Fruit fly (Drosophila melanogaster) whole organism, embryonic: ENCODE data around the gene CG43867.

Source experiments
- Aef1 ChIP-seq: fragments of 200-800 bp; sonication (Bioruptor generic); IDR thresholded peaks from 3 replicates; pipeline ENCODE4 v1.3.6; 2022; ENCODE audit warnings: missing biosample characterization, missing genetic modification characterization
- Antp ChIP-seq: fragments of 200-800 bp; sonication (Bioruptor generic); optimal IDR thresholded peaks from 3 replicates; lab custom pipeline; 2016; ENCODE audit warnings: missing biosample characterization, missing genetic modification characterization
- B-H2 ChIP-seq: fragments of 200-800 bp; sonication (Bioruptor generic); optimal IDR thresholded peaks from 2 replicates; lab custom pipeline; 2018; ENCODE audit warnings: missing biosample characterization, mild to moderate bottlenecking, missing genetic modification characterization
- Blimp-1 ChIP-seq: fragments of 200-800 bp; sonication (Bioruptor generic); optimal IDR thresholded peaks from 3 replicates; lab custom pipeline; 2018; ENCODE audit warnings: missing biosample characterization, missing genetic modification characterization, mild to moderate bottlenecking, moderate library complexity, missing genetic modification reagents
- C15 ChIP-seq: fragments of 200-800 bp; sonication (Bioruptor generic); IDR thresholded peaks from 3 replicates; pipeline ENCODE4 v1.3.6; 2022; ENCODE audit warnings: missing biosample characterization, missing genetic modification characterization
- CG10321 ChIP-seq: fragments of 200-800 bp; sonication (Bioruptor generic); IDR thresholded peaks from 2 replicates; pipeline ENCODE4 v1.3.6; 2022; ENCODE audit warnings: missing biosample characterization, missing genetic modification characterization
- CG10462 ChIP-seq: fragments of 200-800 bp; sonication (Bioruptor generic); optimal IDR thresholded peaks from 2 replicates; lab custom pipeline; 2016; ENCODE audit warnings: missing biosample characterization, missing genetic modification characterization
- CG11093 ChIP-seq: fragments of 200-800 bp; sonication (Bioruptor generic); IDR thresholded peaks from 3 replicates; pipeline ENCODE4 v1.3.6; 2022; ENCODE audit warnings: missing biosample characterization, missing genetic modification characterization
- CG11695 ChIP-seq: fragments of 200-800 bp; sonication (Bioruptor generic); IDR thresholded peaks from 3 replicates; pipeline ENCODE4 v1.3.6; 2022; ENCODE audit warnings: missing biosample characterization, missing genetic modification characterization
- CG14710 ChIP-seq: fragments of 200-800 bp; sonication (Bioruptor generic); optimal IDR thresholded peaks from 3 replicates; lab custom pipeline; 2019; ENCODE audit warnings: missing biosample characterization, mild to moderate bottlenecking, missing genetic modification characterization, moderate library complexity
- CG15269 ChIP-seq: fragments of 200-800 bp; sonication (Bioruptor generic); optimal IDR thresholded peaks from 2 replicates; lab custom pipeline; 2018; ENCODE audit warnings: missing biosample characterization, mild to moderate bottlenecking, missing genetic modification characterization, moderate library complexity
- CG16815 ChIP-seq: fragments of 200-800 bp; sonication (Bioruptor generic); optimal IDR thresholded peaks from 3 replicates; lab custom pipeline; 2017; ENCODE audit warnings: missing biosample characterization, mild to moderate bottlenecking, missing genetic modification characterization
- CG17361 ChIP-seq: fragments of 200-800 bp; sonication (Bioruptor generic); IDR thresholded peaks from 3 replicates; pipeline ENCODE4 v1.3.6; 2022; ENCODE audit warnings: missing biosample characterization, missing genetic modification characterization
- CG17385 ChIP-seq: fragments of 200-800 bp; sonication (Bioruptor generic); optimal IDR thresholded peaks from 3 replicates; lab custom pipeline; 2018; ENCODE audit warnings: missing biosample characterization, mild to moderate bottlenecking, missing genetic modification characterization
- CG18011 ChIP-seq: fragments of 200-800 bp; sonication (Bioruptor generic); optimal IDR thresholded peaks from 2 replicates; lab custom pipeline; 2017; ENCODE audit warnings: missing biosample characterization, missing genetic modification characterization, mild to moderate bottlenecking, moderate library complexity, missing genotype
- CG18599 ChIP-seq: fragments of 200-800 bp; sonication (Bioruptor generic); optimal IDR thresholded peaks from 3 replicates; lab custom pipeline; 2017; ENCODE audit warnings: missing biosample characterization, missing genetic modification characterization, mild to moderate bottlenecking, moderate library complexity, missing genetic modification reagents
- CG31365 ChIP-seq: fragments of 200-800 bp; sonication (Bioruptor generic); optimal IDR thresholded peaks from 2 replicates; lab custom pipeline; 2018; ENCODE audit warnings: missing biosample characterization, mild to moderate bottlenecking, missing genetic modification characterization
- CG31388 ChIP-seq: fragments of 200-800 bp; sonication (Bioruptor generic); optimal IDR thresholded peaks from 2 replicates; lab custom pipeline; 2016; ENCODE audit warnings: missing biosample characterization, missing genetic modification characterization
- CG3407 ChIP-seq: fragments of 200-800 bp; sonication (Bioruptor generic); optimal IDR thresholded peaks from 2 replicates; lab custom pipeline; 2018; ENCODE audit warnings: missing biosample characterization, mild to moderate bottlenecking, missing genetic modification characterization
- CG3995 ChIP-seq: fragments of 200-800 bp; sonication (Bioruptor generic); optimal IDR thresholded peaks from 3 replicates; lab custom pipeline; 2016; ENCODE audit warnings: missing biosample characterization, missing genetic modification characterization
- CG7556 ChIP-seq: fragments of 200-800 bp; sonication (Bioruptor generic); optimal IDR thresholded peaks from 2 replicates; lab custom pipeline; 2017; ENCODE audit warnings: missing biosample characterization, mild to moderate bottlenecking, missing genetic modification characterization
- CG7987 ChIP-seq: fragments of 200-800 bp; sonication (Bioruptor generic); optimal IDR thresholded peaks from 2 replicates; lab custom pipeline; 2018; ENCODE audit warnings: missing biosample characterization, mild to moderate bottlenecking, missing genetic modification characterization, moderate library complexity
- CoRest ChIP-seq: fragments of 200-800 bp; sonication (Bioruptor generic); optimal IDR thresholded peaks from 3 replicates; lab custom pipeline; 2018; ENCODE audit warnings: missing biosample characterization, mild to moderate bottlenecking, missing genetic modification characterization, moderate library complexity
- CrebB ChIP-seq: fragments of 200-800 bp; sonication (Bioruptor generic); optimal IDR thresholded peaks from 3 replicates; lab custom pipeline; 2018; ENCODE audit warnings: missing biosample characterization, mild to moderate bottlenecking, missing genetic modification characterization
- Gsc ChIP-seq: fragments of 200-800 bp; sonication (Bioruptor generic); IDR thresholded peaks from 2 replicates; pipeline ENCODE4 v1.3.6; 2022; ENCODE audit warnings: missing biosample characterization, missing genetic modification characterization
- Hsf ChIP-seq: fragments of 200-800 bp; sonication (Bioruptor generic); optimal IDR thresholded peaks from 3 replicates; lab custom pipeline; 2016; ENCODE audit warnings: missing biosample characterization, missing genetic modification characterization
- Max ChIP-seq: fragments of 200-800 bp; sonication (Bioruptor generic); optimal IDR thresholded peaks from 2 replicates; lab custom pipeline; 2016; ENCODE audit warnings: missing biosample characterization, mild to moderate bottlenecking, missing genetic modification characterization
- Meics ChIP-seq: fragments of 200-800 bp; sonication (Bioruptor generic); optimal IDR thresholded peaks from 2 replicates; lab custom pipeline; 2017; ENCODE audit warnings: missing biosample characterization, mild to moderate bottlenecking, missing genetic modification characterization
- NfI ChIP-seq: fragments of 200-800 bp; sonication (Bioruptor generic); optimal IDR thresholded peaks from 3 replicates; lab custom pipeline; 2018; ENCODE audit warnings: missing biosample characterization, mild to moderate bottlenecking, missing genetic modification characterization, moderate library complexity
- Poxn ChIP-seq: fragments of 200-800 bp; sonication (Bioruptor generic); IDR thresholded peaks from 2 replicates; pipeline ENCODE4 v1.3.6; 2022; ENCODE audit warnings: missing biosample characterization, missing genetic modification characterization
- Scr ChIP-seq: fragments of 200-800 bp; sonication (Bioruptor generic); IDR thresholded peaks from 2 replicates; pipeline ENCODE4 v1.3.6; 2022; ENCODE audit warnings: missing biosample characterization, missing genetic modification characterization; ENCODE audit not compliant: partially characterized antibody
- Sin3A ChIP-seq: fragments of >200 bp; optimal IDR thresholded peaks from 2 replicates; lab custom pipeline; 2018
- Six4 ChIP-seq: fragments of 200-800 bp; sonication (Bioruptor generic); optimal IDR thresholded peaks from 2 replicates; lab custom pipeline; 2016; ENCODE audit warnings: missing biosample characterization, missing genetic modification characterization
- Sox102F ChIP-seq: fragments of 200-800 bp; sonication (Bioruptor generic); optimal IDR thresholded peaks from 2 replicates; lab custom pipeline; 2018; ENCODE audit warnings: missing biosample characterization, mild to moderate bottlenecking, missing genetic modification characterization, moderate library complexity
- Ssrp ChIP-seq: fragments of 200-800 bp; sonication (Bioruptor generic); optimal IDR thresholded peaks from 2 replicates; lab custom pipeline; 2018; ENCODE audit warnings: missing biosample characterization, mild to moderate bottlenecking, missing genetic modification characterization, moderate library complexity
- Usf ChIP-seq: fragments of 200-800 bp; sonication (Bioruptor generic); optimal IDR thresholded peaks from 2 replicates; lab custom pipeline; 2017; ENCODE audit warnings: missing genotype, missing biosample characterization, missing genetic modification characterization
- aop ChIP-seq: fragments of 200-800 bp; sonication (Bioruptor generic); IDR thresholded peaks from 2 replicates; pipeline ENCODE4 v1.3.6; 2022; ENCODE audit warnings: missing biosample characterization, missing genetic modification characterization
- ara ChIP-seq: fragments of 200-800 bp; sonication (Bioruptor generic); IDR thresholded peaks from 2 replicates; pipeline ENCODE4 v1.3.6; 2022; ENCODE audit warnings: missing biosample characterization, missing genetic modification characterization
- cwo ChIP-seq: fragments of 200-800 bp; sonication (Bioruptor generic); optimal IDR thresholded peaks from 3 replicates; lab custom pipeline; 2017; ENCODE audit warnings: missing biosample characterization, missing genetic modification characterization, mild to moderate bottlenecking, moderate library complexity, missing genetic modification reagents
- da ChIP-seq: fragments of 200-800 bp; sonication (Bioruptor generic); optimal IDR thresholded peaks from 2 replicates; lab custom pipeline; 2016; ENCODE audit warnings: missing biosample characterization, missing genetic modification characterization
- disco-r ChIP-seq: fragments of 200-800 bp; sonication (Bioruptor generic); optimal IDR thresholded peaks from 2 replicates; lab custom pipeline; 2016; ENCODE audit warnings: missing biosample characterization, missing genetic modification characterization
- ems ChIP-seq: fragments of 200-800 bp; sonication (Bioruptor generic); optimal IDR thresholded peaks from 3 replicates; lab custom pipeline; 2016; ENCODE audit warnings: missing biosample characterization, missing genetic modification characterization
- eyg ChIP-seq: fragments of 200-800 bp; sonication (Bioruptor generic); optimal IDR thresholded peaks from 3 replicates; lab custom pipeline; 2016; ENCODE audit warnings: missing biosample characterization, missing genetic modification characterization
- ham ChIP-seq: fragments of 200-800 bp; sonication (Bioruptor generic); IDR thresholded peaks from 2 replicates; pipeline ENCODE4 v1.3.6; 2022; ENCODE audit warnings: missing biosample characterization, missing genetic modification characterization
- inv ChIP-seq: fragments of 200-800 bp; sonication (Bioruptor generic); IDR thresholded peaks from 2 replicates; pipeline ENCODE4 v1.3.6; 2022; ENCODE audit warnings: missing biosample characterization, missing genetic modification characterization; ENCODE audit not compliant: partially characterized antibody
- kah ChIP-seq: fragments of 200-800 bp; sonication (Bioruptor generic); optimal IDR thresholded peaks from 2 replicates; lab custom pipeline; 2018; ENCODE audit warnings: missing biosample characterization, mild to moderate bottlenecking, missing genetic modification characterization
- nmo ChIP-seq: fragments of 200-800 bp; sonication (Bioruptor generic); optimal IDR thresholded peaks from 2 replicates; lab custom pipeline; 2018; ENCODE audit warnings: missing biosample characterization, mild to moderate bottlenecking, missing genetic modification characterization, moderate library complexity
- psq ChIP-seq: fragments of 200-800 bp; sonication (Bioruptor generic); optimal IDR thresholded peaks from 2 replicates; lab custom pipeline; 2017; ENCODE audit warnings: missing biosample characterization, missing genetic modification characterization
- sens ChIP-seq: fragments of 200-800 bp; sonication (Bioruptor generic); peaks from one replicate; lab custom pipeline; 2016; ENCODE audit warnings: missing biosample characterization, missing genetic modification characterization
- seq ChIP-seq: fragments of 200-800 bp; sonication (Bioruptor generic); IDR thresholded peaks from 2 replicates; pipeline ENCODE4 v1.3.6; 2022; ENCODE audit warnings: missing biosample characterization, missing genetic modification characterization
- wek ChIP-seq: fragments of 200-800 bp; sonication (Bioruptor generic); optimal IDR thresholded peaks from 3 replicates; lab custom pipeline; 2018; ENCODE audit warnings: missing biosample characterization, mild to moderate bottlenecking, missing genetic modification characterization, moderate library complexity
- wor ChIP-seq: fragments of 200-800 bp; sonication (Bioruptor generic); IDR thresholded peaks from 2 replicates; pipeline ENCODE4 v1.3.6; 2022; ENCODE audit warnings: missing biosample characterization, missing genetic modification characterization

Gene CG43867

dm6 chrX:768480-769123 lies 159.2 kb downstream of the CG43867 start (continued):
- TF ChIP-seq Max (GFP tag; lab: Kevin White, UChicago) (no peak), CG31388 (GFP tag; lab: Kevin White, UChicago) (no peak), inv (GFP tag; lab: Robert Waterston, UW) (no peak), CG10462 (GFP tag; lab: Kevin White, UChicago) (no peak), Sin3A (no peak), psq (no peak), CG7556 (no peak), Scr (no peak), aop (GFP tag; lab: Robert Waterston, UW) (no peak), cwo (GFP tag; lab: Kevin White, UChicago) (no peak), Usf (GFP tag; lab: Kevin White, UChicago) (no peak), wor (GFP tag; lab: Robert Waterston, UW) (no peak), ara (GFP tag; lab: Robert Waterston, UW) (no peak), kah (GFP tag; lab: Kevin White, UChicago) (no peak), CG14710 (peak; percentile 10), CG7987 (GFP tag; lab: Kevin White, UChicago) (no peak), Sox102F (GFP tag; lab: Kevin White, UChicago) (no peak), eyg (GFP tag; lab: Kevin White, UChicago) (no peak), CG11695 (GFP tag; lab: Robert Waterston, UW) (no peak), wek (GFP tag; lab: Kevin White, UChicago) (no peak), ham (no peak), Hsf (no peak), CG17361 (GFP tag; lab: Robert Waterston, UW) (no peak), CG18599 (GFP tag; lab: Kevin White, UChicago) (peak; percentile 26), B-H2 (GFP tag; lab: Kevin White, UChicago) (no peak), Ssrp (no peak), nmo (GFP tag; lab: Kevin White, UChicago) (no peak), ems (no peak), Aef1 (GFP tag; lab: Robert Waterston, UW) (no peak), CG11093 (no peak), CrebB (tag; lab: Kevin White, UChicago) (no peak), Six4 (GFP tag; lab: Kevin White, UChicago) (no peak), CG3407 (GFP tag; lab: Kevin White, UChicago) (peak; percentile 4), seq (GFP tag; lab: Robert Waterston, UW) (no peak), C15 (no peak), CG18011 (GFP tag; lab: Kevin White, UChicago) (no peak), Meics (GFP tag; lab: Kevin White, UChicago) (no peak), disco-r (GFP tag; lab: Kevin White, UChicago) (no peak), NfI (GFP tag; lab: Kevin White, UChicago) (no peak), CG15269 (tag; lab: Kevin White, UChicago) (no peak), CG16815 (GFP tag; lab: Kevin White, UChicago) (no peak), CG3995 (GFP tag; lab: Kevin White, UChicago) (no peak), CG10321 (no peak), sens (GFP tag; lab: Kevin White, UChicago) (no peak), Blimp-1 (GFP tag; lab: Kevin White, UChicago) (peak; percentile 23), CG17385 (no peak), da (GFP tag; lab: Kevin White, UChicago) (no peak), Poxn (GFP tag; lab: Robert Waterston, UW) (no peak), CoRest (no peak), Antp (GFP tag; lab: Kevin White, UChicago) (no peak), CG31365 (tag; lab: Kevin White, UChicago) (no peak), Gsc (GFP tag; lab: Robert Waterston, UW) (no peak)
